Worm (Caenorhabditis elegans) whole organism, midembryonic: Measurements from ENCODE around the gene F49F1.10.
"Not testable (repeated sequence)": the region's sequence is repeated elsewhere in the genome, so short reads cannot be mapped to it uniquely, and the experiment has no call there.

Source experiments
- T22C8.4 ChIP-seq: fragments of 200-800 bp; sonication (Bioruptor generic); IDR thresholded peaks from 2 replicates; pipeline ENCODE4 v1.3.6; 2022; ENCODE audit warnings: missing genetic modification characterization, missing compliant biosample characterization
- cog-1 ChIP-seq: sonication (generic microtip); optimal IDR thresholded peaks from 2 replicates; lab custom pipeline; 2016; ENCODE audit warnings: missing genetic modification characterization, missing compliant biosample characterization
- flt-1 ChIP-seq: fragments of 200-800 bp; sonication (Bioruptor generic); IDR thresholded peaks from 2 replicates; pipeline ENCODE4 v1.3.6; 2022; ENCODE audit warnings: missing genetic modification characterization, missing compliant biosample characterization
- klf-2 ChIP-seq: fragments of 200-800 bp; sonication (Bioruptor generic); conservative IDR thresholded peaks from 2 replicates; pipeline ENCODE4 v1.3.6; 2022; ENCODE audit warnings: missing genetic modification reagents, missing genetic modification characterization, missing compliant biosample characterization
- med-1 ChIP-seq: sonication (generic microtip); optimal IDR thresholded peaks from 2 replicates; lab custom pipeline; 2017; ENCODE audit warnings: missing genetic modification characterization, mild to moderate bottlenecking, missing compliant biosample characterization, antibody characterized with exemption, missing genetic modification reagents; ENCODE audit not compliant: insufficient read depth
- ref-1 ChIP-seq: fragments of 200-800 bp; sonication (Bioruptor generic); conservative IDR thresholded peaks from 2 replicates; pipeline ENCODE4 v1.3.6; 2022; ENCODE audit warnings: missing genetic modification reagents, missing genetic modification characterization, missing compliant biosample characterization
- tab-1 ChIP-seq: fragments of 200-800 bp; sonication (Bioruptor generic); IDR thresholded peaks from 2 replicates; pipeline ENCODE4 v1.3.6; 2022; ENCODE audit warnings: missing genetic modification characterization, missing compliant biosample characterization
- ztf-23 ChIP-seq: fragments of 200-800 bp; sonication (Bioruptor generic); IDR thresholded peaks from 2 replicates; pipeline ENCODE4 v1.3.6; 2022; ENCODE audit warnings: missing genetic modification reagents, missing genetic modification characterization, missing compliant biosample characterization
- ztf-29 ChIP-seq: fragments of 200-800 bp; sonication (Bioruptor generic); IDR thresholded peaks from 2 replicates; pipeline ENCODE4 v1.3.6; 2022; ENCODE audit warnings: missing genetic modification reagents, missing genetic modification characterization, missing compliant biosample characterization

F49F1.10 gene

DNA sequence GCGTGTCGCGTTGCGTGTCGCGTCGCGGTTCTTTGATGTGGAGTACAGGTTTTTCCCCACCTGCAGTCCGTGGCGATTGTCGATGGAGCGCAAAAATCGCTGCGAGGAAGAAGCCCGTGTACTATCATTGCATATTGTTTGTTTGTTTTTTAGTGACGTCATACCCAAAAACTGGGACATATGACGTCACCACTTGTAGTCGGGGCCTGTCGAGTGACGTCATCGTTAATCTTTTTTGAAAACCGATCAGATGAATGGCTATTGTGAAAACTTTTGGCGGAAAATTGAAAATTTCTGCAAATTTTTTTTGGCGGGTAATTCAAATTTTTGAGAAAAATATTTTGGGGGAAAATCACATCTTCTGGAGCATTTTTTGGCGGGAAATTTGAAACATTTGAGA is 28.4 kb upstream of the F49F1.10 start:
- TF ChIP-seq ref-1 (GFP tag; lab: Robert Waterston, UW) = no peak

- TF ChIP-seq T22C8.4 (GFP tag; lab: Robert Waterston, UW) (no peak), tab-1 (GFP tag; lab: Robert Waterston, UW) (no peak), ztf-23 (GFP tag; lab: Robert Waterston, UW) (no peak), ref-1 (GFP tag; lab: Robert Waterston, UW) (no peak), ztf-29 (GFP tag; lab: Robert Waterston, UW) (no peak), cog-1 (no peak), flt-1 (GFP tag; lab: Robert Waterston, UW) (no peak)
These were observed 25.5 kb upstream of the F49F1.10 start, which contains the start of gene scrm-8 for ce11 chrIV:4164392-4164791. scrm-8 (plus strand) TSS chrIV:4164692.

- TF ChIP-seq cog-1 = no peak
- TF ChIP-seq ztf-29 (GFP tag; lab: Robert Waterston, UW) = no peak
- TF ChIP-seq ztf-23 (GFP tag; lab: Robert Waterston, UW) = no peak
- no peak for TF ChIP-seq flt-1 (GFP tag; lab: Robert Waterston, UW)
- no peak for TF ChIP-seq klf-2 (GFP tag; lab: Robert Waterston, UW)
- TF ChIP-seq tab-1 (GFP tag; lab: Robert Waterston, UW) = no peak
- no peak for TF ChIP-seq med-1 (GFP tag; lab: Kevin White, UChicago)
- no peak for TF ChIP-seq T22C8.4 (GFP tag; lab: Robert Waterston, UW)
- TF ChIP-seq ref-1 (GFP tag; lab: Robert Waterston, UW) = no peak
These were observed 23.2 kb upstream of the F49F1.10 start, which contains the start of gene scrm-5 for ce11 chrIV:4162121-4162520. scrm-5 (plus strand) TSS chrIV:4162421.

DNA sequence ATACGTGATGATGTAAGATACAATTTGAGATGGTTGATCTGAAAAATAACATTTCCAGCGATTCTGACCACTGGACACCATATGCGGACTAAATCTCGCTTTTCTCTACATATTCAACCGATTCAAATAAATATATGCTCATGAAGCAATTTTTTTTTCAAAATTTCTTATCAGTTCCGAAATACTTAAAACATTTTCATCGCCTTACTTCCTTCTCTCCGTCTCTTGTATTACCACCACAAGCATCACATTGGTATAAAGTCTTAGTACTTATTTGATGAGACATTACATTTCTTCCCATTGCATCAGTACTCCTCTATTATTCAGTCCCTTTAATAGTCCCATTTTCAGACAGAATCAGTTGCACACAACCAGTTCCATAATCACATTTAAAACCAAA is 15.7 kb upstream of the F49F1.10 start, which contains the start of gene K08D10.14:
Gene K08D10.14, plus strand, starts transcription at position 301 of the 400 bp plus-strand sequence.
- no peak for TF ChIP-seq tab-1 (GFP tag; lab: Robert Waterston, UW)
- no peak for TF ChIP-seq cog-1
- no peak for TF ChIP-seq med-1 (GFP tag; lab: Kevin White, UChicago)
- TF ChIP-seq ref-1 (GFP tag; lab: Robert Waterston, UW) = no peak
- TF ChIP-seq klf-2 (GFP tag; lab: Robert Waterston, UW) = no peak
- no peak for TF ChIP-seq ztf-29 (GFP tag; lab: Robert Waterston, UW)
- no peak for TF ChIP-seq ztf-23 (GFP tag; lab: Robert Waterston, UW)
- TF ChIP-seq flt-1 (GFP tag; lab: Robert Waterston, UW) = no peak
- no peak for TF ChIP-seq T22C8.4 (GFP tag; lab: Robert Waterston, UW)

DNA sequence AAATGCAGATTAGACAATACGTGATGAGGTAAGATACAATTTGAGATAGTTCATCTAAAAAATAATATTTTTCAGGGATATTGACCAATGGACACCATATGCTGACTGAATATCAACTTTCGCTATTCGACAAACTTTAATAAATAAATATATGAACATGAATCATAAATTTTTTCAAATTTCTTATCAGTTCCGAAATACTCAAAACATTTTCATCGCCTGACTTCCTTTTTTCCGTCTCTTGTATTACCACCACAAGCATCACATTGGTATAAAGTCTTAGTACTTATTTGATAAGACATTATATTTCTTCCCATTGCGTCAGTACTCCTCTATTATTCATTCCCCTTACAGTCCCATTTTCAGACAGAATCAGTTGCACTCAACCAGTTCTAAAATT is 13.2 kb upstream of the F49F1.10 start, which contains the start of the genes K08D10.10 and R07C12.1:
Gene K08D10.10, plus strand, starts transcription at position 93 of the 400 bp plus-strand sequence.
Gene R07C12.1, plus strand, starts transcription at position 314 of the 400 bp plus-strand sequence.
- TF ChIP-seq ztf-29 (GFP tag; lab: Robert Waterston, UW) = no peak
- TF ChIP-seq med-1 (GFP tag; lab: Kevin White, UChicago) = no peak
- no peak for TF ChIP-seq ztf-23 (GFP tag; lab: Robert Waterston, UW)
- no peak for TF ChIP-seq flt-1 (GFP tag; lab: Robert Waterston, UW)
- TF ChIP-seq T22C8.4 (GFP tag; lab: Robert Waterston, UW) = no peak
- TF ChIP-seq tab-1 (GFP tag; lab: Robert Waterston, UW) = no peak
- no peak for TF ChIP-seq klf-2 (GFP tag; lab: Robert Waterston, UW)
- TF ChIP-seq cog-1 = no peak
- no peak for TF ChIP-seq ref-1 (GFP tag; lab: Robert Waterston, UW)

- no peak for TF ChIP-seq ztf-23 (GFP tag; lab: Robert Waterston, UW)
- no peak for TF ChIP-seq ztf-29 (GFP tag; lab: Robert Waterston, UW)
- TF ChIP-seq T22C8.4 (GFP tag; lab: Robert Waterston, UW) = no peak
These were observed 11.2 kb upstream of the F49F1.10 start for ce11 chrIV:4150138-4150537.

DNA sequence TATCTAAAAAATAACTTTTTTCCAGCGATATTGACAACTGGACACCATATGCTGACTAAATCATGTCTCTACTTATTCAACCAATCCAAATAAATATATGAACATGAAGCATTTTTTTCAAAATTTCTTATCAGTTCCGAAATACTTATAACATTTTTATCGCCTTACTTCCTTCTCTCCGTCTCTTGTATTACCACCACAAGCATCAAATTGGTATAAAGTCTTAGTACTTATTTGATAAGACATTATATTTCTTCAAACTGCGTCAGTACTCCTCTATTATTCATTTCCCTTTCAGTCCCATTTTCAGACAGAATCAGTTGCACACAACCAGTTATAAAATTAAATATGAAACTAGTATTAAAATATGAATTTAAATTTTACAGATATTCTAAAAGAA is 9.0 kb upstream of the F49F1.10 start:
- TF ChIP-seq med-1 (GFP tag; lab: Kevin White, UChicago) = no peak
- no peak for TF ChIP-seq klf-2 (GFP tag; lab: Robert Waterston, UW)
- TF ChIP-seq ref-1 (GFP tag; lab: Robert Waterston, UW) = no peak
- TF ChIP-seq ztf-29 (GFP tag; lab: Robert Waterston, UW) = no peak
- no peak for TF ChIP-seq cog-1
- TF ChIP-seq T22C8.4 (GFP tag; lab: Robert Waterston, UW) = no peak

DNA sequence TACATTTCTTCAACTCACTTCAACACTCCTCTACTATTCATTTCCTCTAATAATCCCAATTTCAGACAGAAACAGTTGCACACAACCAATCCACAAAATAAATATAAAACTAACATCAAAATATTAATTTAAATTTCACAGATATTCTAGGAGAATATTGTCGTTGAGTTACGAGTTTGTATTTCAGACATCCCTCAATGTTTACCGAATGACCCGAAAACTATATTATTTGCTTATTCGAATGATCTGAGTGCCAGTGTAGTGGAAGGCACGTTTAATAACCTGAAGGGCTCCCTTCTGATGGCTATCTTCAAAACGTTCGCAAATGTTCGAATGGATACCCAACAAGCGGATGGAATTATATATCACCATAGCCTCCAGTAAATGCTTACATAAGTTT is 5.9 kb upstream of the F49F1.10 start, which contains the start of gene R07C12.3:
Gene R07C12.3, plus strand, starts transcription at position 301 of the 400 bp plus-strand sequence.
- no peak for TF ChIP-seq med-1 (GFP tag; lab: Kevin White, UChicago)

ce11 chrIV:4142986-4143385 is 4.1 kb upstream of the F49F1.10 start, which contains the start of gene F49F1.12:
F49F1.12 (minus strand) TSS chrIV:4143086.
- TF ChIP-seq med-1 (GFP tag; lab: Kevin White, UChicago); ztf-29 (GFP tag; lab: Robert Waterston, UW); ref-1 (GFP tag; lab: Robert Waterston, UW): not testable (repeated sequence)

- TF ChIP-seq ztf-29 (GFP tag; lab: Robert Waterston, UW) (no peak), T22C8.4 (GFP tag; lab: Robert Waterston, UW) (no peak), flt-1 (GFP tag; lab: Robert Waterston, UW) (no peak), klf-2 (GFP tag; lab: Robert Waterston, UW) (no peak), med-1 (GFP tag; lab: Kevin White, UChicago) (no peak), ref-1 (GFP tag; lab: Robert Waterston, UW) (no peak), cog-1 (no peak), tab-1 (GFP tag; lab: Robert Waterston, UW) (no peak), ztf-23 (GFP tag; lab: Robert Waterston, UW) (no peak)
These were observed 2.4 kb upstream of the F49F1.10 start, which contains the start of gene F49F1.11 for ce11 chrIV:4141311-4141710. F49F1.11 (minus strand) TSS chrIV:4141411.
